Worm (Caenorhabditis elegans): ENCODE measurements around the gene ZK1307.4.

ZK1307.4 gene

ce11 chrII:9646122-9646555, 5.5 kb downstream of the ZK1307.4 start (continued):
- TF ChIP-seq attf-3 (GFP tag; conservative IDR thresholded peaks at IDR 0.05) (peak; percentile 26; the same call in 1 of the 2 replicates), lin-26 (GFP tag; IDR thresholded peaks at IDR 0.05) (peak; percentile 68; the same call in 1 of the 2 replicates), K11D2.4 (GFP tag; IDR thresholded peaks at IDR 0.05) (0 out of 2 replicates have a peak, but pooled peaks have one; percentile 42), nhr-27 (tag; optimal IDR thresholded peaks at IDR 0.05) (peak; percentile 10), snpc-4 (GFP tag; optimal IDR thresholded peaks at IDR 0.05) (no peak), snpc-4 (tag; optimal IDR thresholded peaks at IDR 0.05) (peak in 2 of 4 experiments; percentile 4 to 35), efl-1 (GFP tag; optimal IDR thresholded peaks at IDR 0.05) (no peak), pbrm-1 (GFP tag; IDR thresholded peaks at IDR 0.05) (peak; percentile 21; the same call in 1 of the 2 replicates)

DNA sequence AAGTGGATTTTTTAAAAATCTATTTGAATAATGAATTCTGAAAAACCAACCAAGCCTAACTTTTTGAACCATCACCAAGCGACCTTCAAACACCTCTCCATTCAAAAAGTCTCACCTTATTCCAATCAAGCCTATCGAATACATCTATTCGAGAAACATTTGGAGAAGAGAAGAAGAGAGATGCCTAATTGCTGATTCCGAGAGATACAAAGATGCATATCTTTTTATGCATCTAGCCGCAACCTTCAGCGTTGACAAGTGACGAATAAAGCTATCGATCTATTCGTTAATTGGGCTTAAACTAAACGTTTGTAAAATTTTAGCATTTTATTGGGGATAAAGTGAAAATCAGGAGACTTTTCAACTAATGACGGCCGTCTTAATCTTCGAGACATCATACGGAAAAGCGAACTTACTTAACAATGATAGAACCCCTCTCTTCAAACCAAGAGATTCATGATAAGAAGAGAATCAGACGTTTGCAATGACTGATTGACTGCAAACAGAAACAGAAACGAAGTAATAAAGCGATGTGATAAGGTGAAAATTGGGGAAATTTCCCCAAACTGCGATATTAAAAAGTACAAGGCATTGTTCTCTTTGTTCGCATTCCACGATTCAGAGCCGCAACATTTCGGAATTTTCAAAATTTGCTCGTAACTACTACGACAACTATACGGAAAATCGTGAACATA, 6.5 kb downstream of the ZK1307.4 start:
- 0 out of 2 replicates have a peak, but pooled peaks have one; percentile 31 for TF ChIP-seq madf-6 (GFP tag; IDR thresholded peaks at IDR 0.05)
- no peak for TF ChIP-seq tbp1 (GFP tag; optimal IDR thresholded peaks at IDR 0.05)
- TF ChIP-seq nhr-80 (tag; optimal IDR thresholded peaks at IDR 0.05) = peak; percentile 50

DNA sequence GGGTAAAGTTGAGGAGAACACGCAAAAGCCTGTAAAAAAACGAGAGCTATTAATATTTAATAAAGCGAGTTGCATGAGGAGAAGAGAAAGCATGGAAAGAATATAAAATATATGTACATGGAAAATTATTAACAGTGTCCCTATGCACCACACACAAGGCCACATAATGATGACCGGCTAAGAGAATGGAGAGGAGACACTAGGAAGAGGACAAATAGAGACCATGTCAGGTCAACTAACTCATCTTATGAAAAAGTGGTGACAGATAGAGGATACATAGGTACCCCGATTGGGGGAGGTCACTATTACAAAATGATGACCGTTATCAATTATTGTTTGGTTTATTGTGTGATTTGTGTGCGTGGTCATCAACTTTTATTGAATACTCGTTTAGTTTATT, 7.2 kb downstream of the ZK1307.4 start, which contains the start of gene fzr-1:
fzr-1 (minus strand) TSS at position 29 of the 400 bp plus-strand sequence.
- no peak for TF ChIP-seq F37B4.10 (GFP tag; IDR thresholded peaks at IDR 0.05)
- no peak for TF ChIP-seq nfya-2 (GFP tag; IDR thresholded peaks at IDR 0.05)
- TF ChIP-seq hrde-1 (tag; optimal IDR thresholded peaks at IDR 0.05; ENCODE audit: borderline replicate concordance) = no peak
- no peak for TF ChIP-seq lin-35 (GFP tag; optimal IDR thresholded peaks at IDR 0.05)
- no peak for TF ChIP-seq K11D2.4 (GFP tag; IDR thresholded peaks at IDR 0.05)
- TF ChIP-seq C06A6.2 (GFP tag; conservative IDR thresholded peaks at IDR 0.05) = no peak
- no peak for TF ChIP-seq sdz-38 (tag; optimal IDR thresholded peaks at IDR 0.05)
- TF ChIP-seq dpl-1 (GFP tag; optimal IDR thresholded peaks at IDR 0.05) = no peak
- no peak for TF ChIP-seq T07F8.4 (tag; optimal IDR thresholded peaks at IDR 0.05)
- TF ChIP-seq T26A5.8 (tag; optimal IDR thresholded peaks at IDR 0.05) = no peak
- TF ChIP-seq B0336.3 (GFP tag; IDR thresholded peaks at IDR 0.05) = no peak
- no peak for TF ChIP-seq B0019.2 (GFP tag; conservative IDR thresholded peaks at IDR 0.05)
- TF ChIP-seq attf-5 (GFP tag; optimal IDR thresholded peaks at IDR 0.05) = no peak
- TF ChIP-seq atf-7 (tag; optimal IDR thresholded peaks at IDR 0.05) = no peak
- no peak for TF ChIP-seq zim-3 (tag; optimal IDR thresholded peaks at IDR 0.05)
- no peak for TF ChIP-seq attf-6 (GFP tag; IDR thresholded peaks at IDR 0.05)

DNA sequence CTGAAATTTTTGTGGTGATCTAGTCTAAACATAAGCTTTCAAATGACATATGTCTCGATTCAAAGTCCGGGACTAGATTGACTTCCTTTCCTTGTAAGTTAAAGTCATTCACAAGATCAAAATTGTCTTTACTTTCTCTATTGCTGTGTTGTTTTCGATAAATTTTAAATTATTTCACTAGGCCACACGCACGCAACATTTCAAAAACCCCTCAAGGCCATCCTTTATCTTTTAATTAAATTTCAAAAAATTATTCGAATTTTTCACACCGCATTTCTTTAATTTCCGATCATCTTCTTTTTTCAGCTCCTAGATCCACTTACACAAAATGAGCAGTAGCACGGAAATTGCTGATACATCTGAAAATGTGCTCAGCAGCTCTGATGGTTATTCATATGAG, 15.3 kb downstream of the ZK1307.4 start, which contains the start of gene ZK1307.7:
ZK1307.7 (plus strand) TSS at position 301 of the 400 bp plus-strand sequence.
- TF ChIP-seq nhr-80 (tag; optimal IDR thresholded peaks at IDR 0.05) (no peak), lin-26 (GFP tag; IDR thresholded peaks at IDR 0.05) (no peak), B0261.1 (tag; optimal IDR thresholded peaks at IDR 0.05) (no peak), mel-28 (tag; optimal IDR thresholded peaks at IDR 0.05; ENCODE audit: borderline replicate concordance) (no peak), hmg-1.2 (GFP tag; IDR thresholded peaks at IDR 0.05) (no peak), ztf-18 (tag; optimal IDR thresholded peaks at IDR 0.05) (no peak), ceh-79 (tag; optimal IDR thresholded peaks at IDR 0.05) (no peak), unc-62 (GFP tag; optimal IDR thresholded peaks at IDR 0.05) (no peak), F49E8.2 (tag; optimal IDR thresholded peaks at IDR 0.05; ENCODE audit: insufficient read depth) (no peak), ceh-40 (GFP tag; IDR thresholded peaks at IDR 0.05) (no peak), rcor-1 (GFP tag; IDR thresholded peaks at IDR 0.05) (no peak)

Data from whole organism, young adult.